Worm (Caenorhabditis elegans) whole organism, mixed stage, embryonic: ENCODE measurements around the gene srh-195.

Experiments used
- M03D4.4 ChIP-seq: sonication (generic microtip); optimal IDR thresholded peaks from 2 replicates; lab custom pipeline; 2017; ENCODE audit warnings: mild to moderate bottlenecking, missing genetic modification characterization, missing compliant biosample characterization
- bed-3 ChIP-seq: fragments of 200-800 bp; sonication (Bioruptor generic); optimal IDR thresholded peaks from 3 replicates; lab custom pipeline; 2018; ENCODE audit warnings: mild to moderate bottlenecking, missing genetic modification characterization, moderate library complexity, missing compliant biosample characterization
- blmp-1 ChIP-seq: fragments of 150-350 bp; optimal IDR thresholded peaks from 2 replicates; lab custom pipeline; 2014; ENCODE audit warnings: missing biosample characterization, missing genetic modification characterization
- ceh-39 ChIP-seq: fragments of 150-350 bp; optimal IDR thresholded peaks from 2 replicates; lab custom pipeline; 2014; ENCODE audit warnings: missing biosample characterization, missing genetic modification characterization
- ceh-83 ChIP-seq: fragments of 200-800 bp; sonication (Bioruptor generic); optimal IDR thresholded peaks from 2 replicates; lab custom pipeline; 2018; ENCODE audit warnings: mild to moderate bottlenecking, missing genetic modification characterization, missing compliant biosample characterization
- ces-1 ChIP-seq: fragments of 150-350 bp; optimal IDR thresholded peaks from 2 replicates; lab custom pipeline; 2014; ENCODE audit warnings: missing biosample characterization, missing genetic modification reagents, missing genetic modification characterization
- cnd-1 ChIP-seq: fragments of 200-800 bp; sonication (Bioruptor generic); optimal IDR thresholded peaks from 2 replicates; lab custom pipeline; 2018; ENCODE audit warnings: mild to moderate bottlenecking, missing genetic modification characterization, missing compliant biosample characterization
- drap-1 ChIP-seq: fragments of 200-800 bp; sonication (Bioruptor generic); optimal IDR thresholded peaks from 3 replicates; lab custom pipeline; 2018; ENCODE audit warnings: mild to moderate bottlenecking, missing genetic modification characterization, missing compliant biosample characterization
- elt-1 ChIP-seq: sonication (generic microtip); optimal IDR thresholded peaks from 2 replicates; lab custom pipeline; 2017; ENCODE audit warnings: missing genetic modification characterization, mild to moderate bottlenecking, missing compliant biosample characterization, antibody characterized with exemption, moderate library complexity, borderline replicate concordance; ENCODE audit not compliant: insufficient read depth
- flh-1 ChIP-seq: fragments of 200-800 bp; sonication (Bioruptor generic); optimal IDR thresholded peaks from 2 replicates; lab custom pipeline; 2018; ENCODE audit warnings: mild to moderate bottlenecking, missing genetic modification characterization, moderate library complexity, missing compliant biosample characterization
- hlh-1 ChIP-seq: fragments of 150-350 bp; optimal IDR thresholded peaks from 2 replicates; lab custom pipeline; 2014; ENCODE audit warnings: missing biosample characterization, missing genetic modification reagents, missing genetic modification characterization
- lin-13 ChIP-seq: fragments of 150-350 bp; optimal IDR thresholded peaks from 2 replicates; lab custom pipeline; 2014; ENCODE audit warnings: missing biosample characterization, missing genetic modification characterization
- lin-32 ChIP-seq: fragments of 200-800 bp; sonication (Bioruptor generic); optimal IDR thresholded peaks from 2 replicates; lab custom pipeline; 2018; ENCODE audit warnings: mild to moderate bottlenecking, missing genetic modification characterization, missing compliant biosample characterization
- lsy-2 ChIP-seq: fragments of 150-350 bp; optimal IDR thresholded peaks from 2 replicates; lab custom pipeline; 2014; ENCODE audit warnings: missing biosample characterization, missing genetic modification characterization
- mab-5 ChIP-seq: fragments of 150-350 bp; optimal IDR thresholded peaks from 2 replicates; lab custom pipeline; 2014; ENCODE audit warnings: missing biosample characterization, missing genetic modification characterization
- mep-1 ChIP-seq: fragments of 150-350 bp; optimal IDR thresholded peaks from 2 replicates; lab custom pipeline; 2017; ENCODE audit warnings: missing biosample characterization, missing genetic modification reagents, missing genetic modification characterization, inconsistent platforms
- mls-2 ChIP-seq: sonication (generic microtip); optimal IDR thresholded peaks from 2 replicates; lab custom pipeline; 2016; ENCODE audit warnings: mild to moderate bottlenecking, missing genetic modification characterization, moderate library complexity, missing compliant biosample characterization
- nhr-12 ChIP-seq: fragments of 150-350 bp; optimal IDR thresholded peaks from 2 replicates; lab custom pipeline; 2014; ENCODE audit warnings: missing biosample characterization, missing genetic modification characterization
- nhr-237 ChIP-seq: fragments of 150-350 bp; optimal IDR thresholded peaks from 2 replicates; lab custom pipeline; 2014; ENCODE audit warnings: missing biosample characterization, missing genetic modification characterization
- nhr-28 ChIP-seq: fragments of 150-350 bp; optimal IDR thresholded peaks from 2 replicates; lab custom pipeline; 2014; ENCODE audit warnings: missing biosample characterization, missing genetic modification characterization
- nhr-76 ChIP-seq: sonication (generic microtip); optimal IDR thresholded peaks from 2 replicates; lab custom pipeline; 2017; ENCODE audit warnings: missing biosample characterization, missing genetic modification characterization
- sem-2 ChIP-seq: fragments of 200-800 bp; sonication (Bioruptor generic); optimal IDR thresholded peaks from 2 replicates; lab custom pipeline; 2018; ENCODE audit warnings: mild to moderate bottlenecking, missing genetic modification characterization, missing compliant biosample characterization
- snpc-4 ChIP-seq: fragments of 150-350 bp; optimal IDR thresholded peaks from 2 replicates; lab custom pipeline; 2014; ENCODE audit warnings: missing biosample characterization, missing genetic modification characterization
- sptf-1 ChIP-seq: sonication (generic microtip); optimal IDR thresholded peaks from 2 replicates; lab custom pipeline; 2017; ENCODE audit warnings: mild to moderate bottlenecking, missing genetic modification characterization, moderate library complexity, missing compliant biosample characterization
- tbx-8 ChIP-seq: fragments of 200-800 bp; sonication (Bioruptor generic); optimal IDR thresholded peaks from 2 replicates; lab custom pipeline; 2018; ENCODE audit warnings: mild to moderate bottlenecking, missing genetic modification characterization, moderate library complexity, missing compliant biosample characterization
- unc-120 ChIP-seq: sonication (generic microtip); optimal IDR thresholded peaks from 2 replicates; lab custom pipeline; 2017; ENCODE audit warnings: missing genetic modification characterization, missing compliant biosample characterization; ENCODE audit not compliant: poor library complexity, severe bottlenecking
- unc-39 ChIP-seq: fragments of 150-350 bp; optimal IDR thresholded peaks from 2 replicates; lab custom pipeline; 2014; ENCODE audit warnings: missing biosample characterization, missing genetic modification characterization
- unc-62 ChIP-seq: fragments of 150-350 bp; optimal IDR thresholded peaks from 2 replicates; lab custom pipeline; 2014; ENCODE audit warnings: missing biosample characterization, missing genetic modification reagents, missing genetic modification characterization
- zip-8 ChIP-seq: fragments of 150-350 bp; optimal IDR thresholded peaks from 2 replicates; lab custom pipeline; 2014; ENCODE audit warnings: missing biosample characterization, missing genetic modification characterization
- ztf-11 ChIP-seq: fragments of 150-350 bp; optimal IDR thresholded peaks from 2 replicates; lab custom pipeline; 2014; ENCODE audit warnings: missing biosample characterization, missing genetic modification characterization

srh-195 gene

ce11 chrII:2081257-2081656 lies 35.4 kb downstream of the srh-195 start, which contains the start of gene T16A1.4:
T16A1.4 (plus strand) TSS chrII:2081557.
- TF ChIP-seq unc-62 (GFP tag; lab: Kevin White, UChicago) (no peak), ceh-83 (GFP tag; lab: Kevin White, UChicago) (no peak)
- TF ChIP-seq, all 35 proteins: peak for 0

ce11 chrII:2080425-2080824 lies 36.3 kb downstream of the srh-195 start, which contains the start of gene F07E5.9:
F07E5.9 (minus strand) TSS chrII:2080525.
- TF ChIP-seq tbx-8, result no peak
- TF ChIP-seq sem-2 (GFP tag; lab: Kevin White, UChicago), result no peak
- TF ChIP-seq mab-5, result no peak
- no peak for TF ChIP-seq mep-1
- no peak for TF ChIP-seq ceh-83 (GFP tag; lab: Kevin White, UChicago)
- TF ChIP-seq elt-1 (tag; lab: Kevin White, UChicago), result no peak
- no peak for TF ChIP-seq zip-8 (tag; lab: Kevin White, UChicago)
- no peak for TF ChIP-seq ceh-39
- TF ChIP-seq snpc-4 (tag; lab: Kevin White, UChicago), result no peak
- no peak for TF ChIP-seq ces-1 (GFP tag; lab: Kevin White, UChicago)
- TF ChIP-seq nhr-237 (tag; lab: Kevin White, UChicago), result no peak
- no peak for TF ChIP-seq unc-120 (tag; lab: Kevin White, UChicago)
- no peak for TF ChIP-seq unc-62 (GFP tag; lab: Kevin White, UChicago)
- no peak for TF ChIP-seq mls-2 (tag; lab: Kevin White, UChicago)
- TF ChIP-seq cnd-1 (tag; lab: Kevin White, UChicago), result no peak
- no peak for TF ChIP-seq hlh-1 (tag; lab: Kevin White, UChicago)
- no peak for TF ChIP-seq drap-1 (GFP tag; lab: Kevin White, UChicago)
- no peak for TF ChIP-seq nhr-12
- no peak for TF ChIP-seq nhr-76 (tag; lab: Kevin White, UChicago)
- TF ChIP-seq nhr-28 (tag; lab: Kevin White, UChicago), result no peak
- TF ChIP-seq, all 35 proteins: peak for 0

- TF ChIP-seq flh-1 (GFP tag; lab: Kevin White, UChicago) (no peak), bed-3 (GFP tag; lab: Kevin White, UChicago) (no peak), lsy-2 (tag; lab: Kevin White, UChicago) (no peak), elt-1 (tag; lab: Kevin White, UChicago) (no peak), cnd-1 (tag; lab: Kevin White, UChicago) (no peak), unc-39 (tag; lab: Kevin White, UChicago) (no peak), M03D4.4 (tag; lab: Kevin White, UChicago) (no peak), lin-13 (tag; lab: Kevin White, UChicago) (no peak), snpc-4 (tag; lab: Kevin White, UChicago) (no peak), nhr-76 (tag; lab: Kevin White, UChicago) (no peak), zip-8 (tag; lab: Kevin White, UChicago) (no peak), nhr-12 (no peak), sptf-1 (tag; lab: Kevin White, UChicago) (no peak), ztf-11 (tag; lab: Kevin White, UChicago) (no peak), sem-2 (GFP tag; lab: Kevin White, UChicago) (no peak), nhr-28 (tag; lab: Kevin White, UChicago) (no peak)
- TF ChIP-seq, all 35 proteins: peak for 0
Measured at ce11 chrII:2076467-2076866, 40.2 kb downstream of the srh-195 start.

ce11 chrII:2075513-2075912 lies 41.2 kb downstream of the srh-195 start, which contains the start of gene F07E5.8:
F07E5.8 (minus strand) TSS chrII:2075613.
- no peak for TF ChIP-seq unc-39 (tag; lab: Kevin White, UChicago)
- TF ChIP-seq hlh-1 (tag; lab: Kevin White, UChicago), result no peak
- TF ChIP-seq sem-2 (GFP tag; lab: Kevin White, UChicago), result no peak
- TF ChIP-seq snpc-4 (tag; lab: Kevin White, UChicago), result no peak
- TF ChIP-seq nhr-12, result no peak
- TF ChIP-seq ztf-11 (tag; lab: Kevin White, UChicago), result no peak
- TF ChIP-seq elt-1 (tag; lab: Kevin White, UChicago), result no peak
- no peak for TF ChIP-seq nhr-76 (tag; lab: Kevin White, UChicago)
- TF ChIP-seq nhr-237 (tag; lab: Kevin White, UChicago), result no peak
- TF ChIP-seq blmp-1 (tag; lab: Kevin White, UChicago), result no peak
- no peak for TF ChIP-seq ceh-83 (GFP tag; lab: Kevin White, UChicago)
- no peak for TF ChIP-seq sptf-1 (tag; lab: Kevin White, UChicago)
- TF ChIP-seq unc-120 (tag; lab: Kevin White, UChicago), result no peak
- no peak for TF ChIP-seq lin-32
- no peak for TF ChIP-seq M03D4.4 (tag; lab: Kevin White, UChicago)
- TF ChIP-seq zip-8 (tag; lab: Kevin White, UChicago), result no peak
- TF ChIP-seq ces-1 (GFP tag; lab: Kevin White, UChicago), result no peak
- no peak for TF ChIP-seq lsy-2 (tag; lab: Kevin White, UChicago)
